Worm (Caenorhabditis elegans) whole organism, midembryonic: ENCODE results near the gene srw-122.

ENCODE experiments used
- T22C8.4 ChIP-seq: fragments of 200-800 bp; sonication (Bioruptor generic); IDR thresholded peaks from 2 replicates; pipeline ENCODE4 v1.3.6; 2022; ENCODE audit warnings: missing genetic modification characterization, missing compliant biosample characterization
- cog-1 ChIP-seq: sonication (generic microtip); optimal IDR thresholded peaks from 2 replicates; lab custom pipeline; 2016; ENCODE audit warnings: missing genetic modification characterization, missing compliant biosample characterization
- flt-1 ChIP-seq: fragments of 200-800 bp; sonication (Bioruptor generic); IDR thresholded peaks from 2 replicates; pipeline ENCODE4 v1.3.6; 2022; ENCODE audit warnings: missing genetic modification characterization, missing compliant biosample characterization
- klf-2 ChIP-seq: fragments of 200-800 bp; sonication (Bioruptor generic); conservative IDR thresholded peaks from 2 replicates; pipeline ENCODE4 v1.3.6; 2022; ENCODE audit warnings: missing genetic modification reagents, missing genetic modification characterization, missing compliant biosample characterization
- med-1 ChIP-seq: sonication (generic microtip); optimal IDR thresholded peaks from 2 replicates; lab custom pipeline; 2017; ENCODE audit warnings: missing genetic modification characterization, mild to moderate bottlenecking, missing compliant biosample characterization, antibody characterized with exemption, missing genetic modification reagents; ENCODE audit not compliant: insufficient read depth
- ref-1 ChIP-seq: fragments of 200-800 bp; sonication (Bioruptor generic); conservative IDR thresholded peaks from 2 replicates; pipeline ENCODE4 v1.3.6; 2022; ENCODE audit warnings: missing genetic modification reagents, missing genetic modification characterization, missing compliant biosample characterization
- tab-1 ChIP-seq: fragments of 200-800 bp; sonication (Bioruptor generic); IDR thresholded peaks from 2 replicates; pipeline ENCODE4 v1.3.6; 2022; ENCODE audit warnings: missing genetic modification characterization, missing compliant biosample characterization
- ztf-23 ChIP-seq: fragments of 200-800 bp; sonication (Bioruptor generic); IDR thresholded peaks from 2 replicates; pipeline ENCODE4 v1.3.6; 2022; ENCODE audit warnings: missing genetic modification reagents, missing genetic modification characterization, missing compliant biosample characterization
- ztf-29 ChIP-seq: fragments of 200-800 bp; sonication (Bioruptor generic); IDR thresholded peaks from 2 replicates; pipeline ENCODE4 v1.3.6; 2022; ENCODE audit warnings: missing genetic modification reagents, missing genetic modification characterization, missing compliant biosample characterization

DNA sequence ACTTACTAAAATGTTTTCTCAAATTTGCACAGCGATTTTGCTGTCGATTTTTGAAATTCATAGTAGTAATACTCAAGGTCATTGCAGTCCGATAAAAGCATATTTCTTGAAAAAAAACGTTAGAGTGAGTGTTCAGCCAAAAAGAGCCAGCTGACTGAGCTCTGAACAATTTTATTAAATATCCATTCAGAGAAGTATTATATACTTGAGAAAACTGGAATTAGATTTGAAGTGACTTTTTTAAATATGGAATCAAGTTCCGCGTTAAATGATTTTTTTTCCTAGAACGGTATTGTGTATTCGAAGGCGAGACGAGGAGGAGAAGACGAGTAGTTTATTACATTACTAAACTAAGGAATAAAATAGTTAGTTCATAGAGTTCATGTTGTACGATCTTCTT, 39.5 kb upstream of the srw-122 start, which contains the start of gene srw-121:
- TF ChIP-seq klf-2 (GFP tag; lab: Robert Waterston, UW) (no peak), T22C8.4 (no peak), ztf-29 (GFP tag; lab: Robert Waterston, UW) (no peak), med-1 (no peak), flt-1 (GFP tag; lab: Robert Waterston, UW) (no peak), cog-1 (tag; lab: Kevin White, UChicago) (no peak), ref-1 (GFP tag; lab: Robert Waterston, UW) (no peak), tab-1 (GFP tag; lab: Robert Waterston, UW) (no peak), ztf-23 (GFP tag; lab: Robert Waterston, UW) (no peak)
